Worm (Caenorhabditis elegans) whole organism, L4 larva: ENCODE results near the gene ceh-92.

ENCODE experiments used
- F44E2.7 ChIP-seq: fragments of 200-800 bp; sonication (Bioruptor generic); IDR thresholded peaks from 2 replicates; pipeline ENCODE4 v2.1.2; 2022; ENCODE audit warnings: missing genetic modification characterization, missing compliant biosample characterization
- Y105C5A.15 ChIP-seq: fragments of 200-800 bp; sonication (Bioruptor generic); IDR thresholded peaks from 2 replicates; pipeline ENCODE4 v1.3.6; 2022; ENCODE audit warnings: missing genetic modification characterization, missing compliant biosample characterization
- ceh-82 ChIP-seq: sonication (generic microtip); optimal IDR thresholded peaks from 2 replicates; lab custom pipeline; 2017; ENCODE audit warnings: missing biosample characterization, missing genetic modification characterization
- ctbp-1 ChIP-seq: fragments of 200-800 bp; sonication (Bioruptor generic); IDR thresholded peaks from 2 replicates; pipeline ENCODE4 v1.3.6; 2022; ENCODE audit warnings: missing genetic modification reagents, missing genetic modification characterization, missing compliant biosample characterization
- dmd-9 ChIP-seq: fragments of 200-800 bp; sonication (Bioruptor generic); IDR thresholded peaks from 2 replicates; pipeline ENCODE4 v1.3.6; 2022; ENCODE audit warnings: missing genetic modification reagents, missing genetic modification characterization, missing compliant biosample characterization
- egl-27 ChIP-seq: sonication (generic microtip); optimal IDR thresholded peaks from 3 replicates; lab custom pipeline; 2017; ENCODE audit warnings: missing biosample characterization, missing genetic modification reagents, missing genetic modification characterization
- lin-13 ChIP-seq: fragments of 150-350 bp; optimal IDR thresholded peaks from 2 replicates; lab custom pipeline; 2014; ENCODE audit warnings: missing biosample characterization, missing genetic modification reagents, missing genetic modification characterization
- lin-15B ChIP-seq: fragments of 150-350 bp; sonication (generic microtip); optimal IDR thresholded peaks from 3 replicates; lab custom pipeline; 2014; ENCODE audit warnings: missing biosample characterization, missing genetic modification characterization
- pqm-1 ChIP-seq: sonication (generic microtip); optimal IDR thresholded peaks from 2 replicates; lab custom pipeline; 2017; ENCODE audit warnings: missing biosample characterization, missing genetic modification characterization
- unc-130 ChIP-seq: sonication (generic microtip); optimal IDR thresholded peaks from 2 replicates; lab custom pipeline; 2016; ENCODE audit warnings: missing genetic modification reagents, missing genetic modification characterization, missing compliant biosample characterization

- TF ChIP-seq lin-13 (GFP tag; lab: Kevin White, UChicago) (no peak), dmd-9 (GFP tag; lab: Robert Waterston, UW) (no peak), unc-130 (GFP tag; lab: Kevin White, UChicago) (no peak), ctbp-1 (GFP tag; lab: Robert Waterston, UW) (no peak), lin-15B (tag; lab: Kevin White, UChicago) (no peak), egl-27 (tag; lab: Kevin White, UChicago) (no peak), F44E2.7 (GFP tag; lab: Robert Waterston, UW) (no peak), ceh-82 (no peak), pqm-1 (tag; lab: Kevin White, UChicago) (no peak), Y105C5A.15 (GFP tag; lab: Robert Waterston, UW) (no peak)
Observed at ce11 chrIII:11534624-11535079, 46.7 kb upstream of the ceh-92 start, which contains the start of gene nrps-1.
